Worm (Caenorhabditis elegans): ENCODE data around the gene dif-1.
A peak's percentile ranks its signal among the peaks of the same experiment; 100 is the strongest.

Gene dif-1

ce11 chrIV:7573944-7574343, 21.1 kb upstream of the dif-1 start (continued):
- TF ChIP-seq hlh-13 (GFP tag; optimal IDR thresholded peaks at IDR 0.05) (peak; percentile 96), zip-5 (tag; optimal IDR thresholded peaks at IDR 0.05) (peak; percentile 72), K02D7.2 (tag; optimal IDR thresholded peaks at IDR 0.05) (peak; percentile 96), pha-4 (tag; optimal IDR thresholded peaks at IDR 0.05) (no peak), ztf-16 (tag; optimal IDR thresholded peaks at IDR 0.05) (peak; percentile 97), nhr-232 (tag; optimal IDR thresholded peaks at IDR 0.05) (peak; percentile 92), madf-2 (tag; optimal IDR thresholded peaks at IDR 0.05) (peak; percentile 96), unc-42 (tag; optimal IDR thresholded peaks at IDR 0.05) (peak; percentile 72), fkh-6 (tag; optimal IDR thresholded peaks at IDR 0.05) (peak; percentile 95), elt-4 (tag; optimal IDR thresholded peaks at IDR 0.05) (no peak), rnt-1 (tag; optimal IDR thresholded peaks at IDR 0.05) (peak; percentile 94), ama-1 (optimal IDR thresholded peaks at IDR 0.05) (no peak), ceh-2 (tag; optimal IDR thresholded peaks at IDR 0.05) (peak; percentile 91), T23F11.4 (GFP tag; optimal IDR thresholded peaks at IDR 0.05) (peak; percentile 94), ttx-3 (tag; optimal IDR thresholded peaks at IDR 0.05) (peak; percentile 92), ceh-18 (tag; optimal IDR thresholded peaks at IDR 0.05) (peak; percentile 92), ets-4 (tag; optimal IDR thresholded peaks at IDR 0.05) (peak; percentile 64), pha-2 (tag; optimal IDR thresholded peaks at IDR 0.05) (peak; percentile 94), fkh-10 (GFP tag; optimal IDR thresholded peaks at IDR 0.05) (peak; percentile 88), odd-2 (tag; optimal IDR thresholded peaks at IDR 0.05) (peak; percentile 64), sox-4 (tag; optimal IDR thresholded peaks at IDR 0.05) (peak; percentile 96), elt-2 (tag; optimal IDR thresholded peaks at IDR 0.05) (peak; percentile 98), ceh-31 (tag; optimal IDR thresholded peaks at IDR 0.05) (peak; percentile 86), dmd-4 (tag; optimal IDR thresholded peaks at IDR 0.05; ENCODE audit: borderline replicate concordance) (peak; percentile 92), ceh-6 (GFP tag; optimal IDR thresholded peaks at IDR 0.05) (peak; percentile 97), nhr-11 (tag; optimal IDR thresholded peaks at IDR 0.05) (no peak), pag-3 (tag; optimal IDR thresholded peaks at IDR 0.05; ENCODE audit: borderline replicate concordance) (peak; percentile 84), ref-2 (tag; optimal IDR thresholded peaks at IDR 0.05) (peak; percentile 93), dve-1 (tag; optimal IDR thresholded peaks at IDR 0.05) (peak; percentile 97), mec-3 (tag; optimal IDR thresholded peaks at IDR 0.05; ENCODE audit: borderline replicate concordance) (peak; percentile 77), hlh-8 (tag; optimal IDR thresholded peaks at IDR 0.05) (peak; percentile 85), ceh-30 (tag; optimal IDR thresholded peaks at IDR 0.05) (peak; percentile 68), C08G9.2 (tag; optimal IDR thresholded peaks at IDR 0.05) (peak; percentile 92), che-1 (tag; optimal IDR thresholded peaks at IDR 0.05) (peak; percentile 95), ceh-48 (tag; optimal IDR thresholded peaks at IDR 0.05) (peak; percentile 91), hlh-30 (tag; optimal IDR thresholded peaks at IDR 0.05; ENCODE audit: insufficient read depth) (peak; percentile 69), sox-2 (GFP tag; IDR thresholded peaks at IDR 0.05) (peak; percentile 84), tbx-7 (tag; optimal IDR thresholded peaks at IDR 0.05) (peak; percentile 52), ahr-1 (tag; optimal IDR thresholded peaks at IDR 0.05) (peak; percentile 91), pat-9 (tag; optimal IDR thresholded peaks at IDR 0.05) (peak; percentile 97), unc-3 (GFP tag; conservative IDR thresholded peaks at IDR 0.05) (peak; percentile 95), unc-3 (tag; optimal IDR thresholded peaks at IDR 0.05) (peak; percentile 94), Y22D7AL.16 (tag; optimal IDR thresholded peaks at IDR 0.05) (peak; percentile 93), K09A11.1 (tag; optimal IDR thresholded peaks at IDR 0.05; ENCODE audit: insufficient read depth) (peak; percentile 92), fax-1 (tag; optimal IDR thresholded peaks at IDR 0.05) (peak; percentile 92), gmeb-2 (tag; optimal IDR thresholded peaks at IDR 0.05) (peak; percentile 96), nfya-1 (tag; optimal IDR thresholded peaks at IDR 0.05) (peak; percentile 82)
